Worm (Caenorhabditis elegans) whole organism, midembryonic: ENCODE results near the gene ztf-17.

Experiments
- T22C8.4 ChIP-seq: fragments of 200-800 bp; sonication (Bioruptor generic); IDR thresholded peaks from 2 replicates; pipeline ENCODE4 v1.3.6; 2022; ENCODE audit warnings: missing genetic modification characterization, missing compliant biosample characterization
- flt-1 ChIP-seq: fragments of 200-800 bp; sonication (Bioruptor generic); IDR thresholded peaks from 2 replicates; pipeline ENCODE4 v1.3.6; 2022; ENCODE audit warnings: missing genetic modification characterization, missing compliant biosample characterization
- klf-2 ChIP-seq: fragments of 200-800 bp; sonication (Bioruptor generic); conservative IDR thresholded peaks from 2 replicates; pipeline ENCODE4 v1.3.6; 2022; ENCODE audit warnings: missing genetic modification reagents, missing genetic modification characterization, missing compliant biosample characterization
- med-1 ChIP-seq: sonication (generic microtip); optimal IDR thresholded peaks from 2 replicates; lab custom pipeline; 2017; ENCODE audit warnings: missing genetic modification characterization, mild to moderate bottlenecking, missing compliant biosample characterization, antibody characterized with exemption, missing genetic modification reagents; ENCODE audit not compliant: insufficient read depth
- tab-1 ChIP-seq: fragments of 200-800 bp; sonication (Bioruptor generic); IDR thresholded peaks from 2 replicates; pipeline ENCODE4 v1.3.6; 2022; ENCODE audit warnings: missing genetic modification characterization, missing compliant biosample characterization
- ztf-23 ChIP-seq: fragments of 200-800 bp; sonication (Bioruptor generic); IDR thresholded peaks from 2 replicates; pipeline ENCODE4 v1.3.6; 2022; ENCODE audit warnings: missing genetic modification reagents, missing genetic modification characterization, missing compliant biosample characterization

ce11 chrII:7825107-7825506, 44.9 kb downstream of the ztf-17 start, which contains the start of gene srw-62:
- TF ChIP-seq med-1 (GFP tag; lab: Kevin White, UChicago) (no peak), flt-1 (GFP tag; lab: Robert Waterston, UW) (no peak), T22C8.4 (no peak), tab-1 (GFP tag; lab: Robert Waterston, UW) (no peak), klf-2 (no peak), ztf-23 (GFP tag; lab: Robert Waterston, UW) (no peak)
